Fruit fly (Drosophila melanogaster) whole organism, adult: ENCODE data around the gene lab.

Source experiments
- CG11617 ChIP-seq: fragments of 200-800 bp; sonication (Bioruptor generic); optimal IDR thresholded peaks from 2 replicates; lab custom pipeline; 2017; ENCODE audit warnings: mild to moderate bottlenecking, missing biosample characterization, missing genetic modification reagents, missing genetic modification characterization
- CG12768 ChIP-seq: fragments of 200-800 bp; sonication (Bioruptor generic); optimal IDR thresholded peaks from 2 replicates; lab custom pipeline; 2017; ENCODE audit warnings: missing biosample characterization, missing genetic modification characterization, mild to moderate bottlenecking, moderate library complexity, missing genetic modification reagents
- CG14711 ChIP-seq: fragments of 200-800 bp; sonication (Bioruptor generic); optimal IDR thresholded peaks from 2 replicates; lab custom pipeline; 2018; ENCODE audit warnings: missing biosample characterization, mild to moderate bottlenecking, missing genetic modification characterization, moderate library complexity
- CG1620 ChIP-seq: fragments of 200-800 bp; sonication (Bioruptor generic); optimal IDR thresholded peaks from 2 replicates; lab custom pipeline; 2016; ENCODE audit warnings: missing biosample characterization, missing genetic modification characterization
- CG33017 ChIP-seq: fragments of 200-800 bp; sonication (Bioruptor generic); optimal IDR thresholded peaks from 2 replicates; lab custom pipeline; 2018; ENCODE audit warnings: missing biosample characterization, mild to moderate bottlenecking, missing genetic modification characterization, moderate library complexity
- CG5204 ChIP-seq: fragments of 200-800 bp; sonication (Bioruptor generic); optimal IDR thresholded peaks from 2 replicates; lab custom pipeline; 2016; ENCODE audit warnings: missing biosample characterization, missing genetic modification characterization
- CG7045 ChIP-seq: fragments of 200-800 bp; sonication (Bioruptor generic); optimal IDR thresholded peaks from 2 replicates; lab custom pipeline; 2017; ENCODE audit warnings: missing biosample characterization, mild to moderate bottlenecking, missing genetic modification characterization
- CG7101 ChIP-seq: fragments of 200-800 bp; sonication (Bioruptor generic); optimal IDR thresholded peaks from 2 replicates; lab custom pipeline; 2018; ENCODE audit warnings: missing biosample characterization, mild to moderate bottlenecking, missing genetic modification characterization, moderate library complexity
- Clk ChIP-seq: fragments of 200-800 bp; sonication (Bioruptor generic); optimal IDR thresholded peaks from 2 replicates; lab custom pipeline; 2017; ENCODE audit warnings: missing biosample characterization, missing genetic modification characterization
- Crg-1 ChIP-seq: fragments of 200-800 bp; sonication (Bioruptor generic); optimal IDR thresholded peaks from 2 replicates; lab custom pipeline; 2016; ENCODE audit warnings: missing biosample characterization, missing genetic modification characterization
- Hr96 ChIP-seq: fragments of 200-800 bp; sonication (Bioruptor generic); optimal IDR thresholded peaks from 2 replicates; lab custom pipeline; 2016; ENCODE audit warnings: missing biosample characterization, missing genetic modification characterization
- Mnt ChIP-seq: fragments of 200-800 bp; sonication (Bioruptor generic); optimal IDR thresholded peaks from 2 replicates; lab custom pipeline; 2016; ENCODE audit warnings: missing biosample characterization, mild to moderate bottlenecking, missing genetic modification characterization
- bab1 ChIP-seq: fragments of 200-800 bp; sonication (Bioruptor generic); optimal IDR thresholded peaks from 3 replicates; lab custom pipeline; 2019; ENCODE audit warnings: missing biosample characterization, mild to moderate bottlenecking, missing genetic modification characterization, moderate library complexity
- cic ChIP-seq: fragments of 200-800 bp; sonication (Bioruptor generic); optimal IDR thresholded peaks from 2 replicates; lab custom pipeline; 2017; ENCODE audit warnings: missing biosample characterization, mild to moderate bottlenecking, missing genetic modification characterization, moderate library complexity
- cnc ChIP-seq, 2 experiments: fragments of >200 bp; optimal IDR thresholded peaks; 2 replicates each; lab custom pipeline; 2017
- kay ChIP-seq: fragments of 200-800 bp; sonication (Bioruptor generic); peaks from one replicate; lab custom pipeline; 2016; ENCODE audit warnings: missing biosample characterization, missing genetic modification characterization, borderline replicate concordance
- ovo ChIP-seq: fragments of 200-800 bp; sonication (Bioruptor generic); optimal IDR thresholded peaks from 2 replicates; lab custom pipeline; 2016; ENCODE audit warnings: missing biosample characterization, missing genetic modification characterization
- pad ChIP-seq: fragments of 200-800 bp; sonication (Bioruptor generic); optimal IDR thresholded peaks from 3 replicates; lab custom pipeline; 2017; ENCODE audit warnings: missing biosample characterization, missing genetic modification characterization, mild to moderate bottlenecking, moderate library complexity, missing genetic modification reagents
- tj ChIP-seq: fragments of 200-800 bp; sonication (Bioruptor generic); optimal IDR thresholded peaks from 3 replicates; lab custom pipeline; 2017; ENCODE audit warnings: missing biosample characterization, mild to moderate bottlenecking, missing genetic modification characterization, moderate library complexity
- toe ChIP-seq: fragments of 200-800 bp; sonication (Bioruptor generic); optimal IDR thresholded peaks from 2 replicates; lab custom pipeline; 2016; ENCODE audit warnings: missing biosample characterization, missing genetic modification characterization

lab gene

DNA sequence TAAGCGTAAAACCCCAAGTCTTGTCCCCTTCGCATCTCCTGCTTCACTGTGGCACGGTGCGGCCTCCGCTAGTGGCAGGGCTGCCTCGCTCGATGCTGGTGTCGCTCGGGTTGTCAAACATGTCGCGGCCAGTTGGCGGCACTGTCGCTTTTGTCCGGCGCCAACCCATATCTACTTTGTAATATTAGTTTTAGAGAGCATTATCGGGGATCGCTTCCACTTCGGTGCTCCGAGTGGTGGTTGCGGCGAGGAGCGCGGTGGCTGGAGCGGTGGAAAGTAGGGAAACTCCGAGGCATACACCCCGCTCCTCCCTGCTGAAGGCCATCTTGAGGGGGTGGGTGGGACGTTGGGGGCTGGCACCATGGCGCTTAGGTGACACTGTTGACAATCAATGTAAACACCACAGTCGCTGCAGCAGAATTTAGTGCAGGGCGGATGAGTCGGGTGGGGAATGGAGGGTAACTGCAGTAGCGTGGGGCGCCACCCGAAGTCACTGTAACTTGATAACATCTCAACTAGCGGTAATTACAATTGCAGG lies 13.2 kb downstream of the lab start:
- no peak for TF ChIP-seq CG14711 (tag; lab: Kevin White, UChicago)
- no peak for TF ChIP-seq bab1 (GFP tag; lab: Kevin White, UChicago)
- TF ChIP-seq pad (GFP tag; lab: Kevin White, UChicago): no peak
- TF ChIP-seq Clk: no peak
- TF ChIP-seq ovo (GFP tag; lab: Kevin White, UChicago): no peak
- TF ChIP-seq CG5204: no peak
- no peak for TF ChIP-seq cnc (optimal IDR thresholded peaks at IDR 0.05; lab: Kevin White, UChicago)
- TF ChIP-seq tj: no peak
- no peak for TF ChIP-seq CG1620 (GFP tag; lab: Kevin White, UChicago)
- no peak for TF ChIP-seq Mnt (GFP tag; lab: Kevin White, UChicago)
- no peak for TF ChIP-seq Crg-1 (GFP tag; lab: Kevin White, UChicago)
- TF ChIP-seq Hr96: no peak
- TF ChIP-seq toe (GFP tag; lab: Kevin White, UChicago): no peak
- TF ChIP-seq cic (GFP tag; lab: Kevin White, UChicago): no peak
- no peak for TF ChIP-seq CG11617 (GFP tag; lab: Kevin White, UChicago)
- no peak for TF ChIP-seq CG33017 (tag; lab: Kevin White, UChicago)
- no peak for TF ChIP-seq CG7045 (GFP tag; lab: Kevin White, UChicago)

DNA sequence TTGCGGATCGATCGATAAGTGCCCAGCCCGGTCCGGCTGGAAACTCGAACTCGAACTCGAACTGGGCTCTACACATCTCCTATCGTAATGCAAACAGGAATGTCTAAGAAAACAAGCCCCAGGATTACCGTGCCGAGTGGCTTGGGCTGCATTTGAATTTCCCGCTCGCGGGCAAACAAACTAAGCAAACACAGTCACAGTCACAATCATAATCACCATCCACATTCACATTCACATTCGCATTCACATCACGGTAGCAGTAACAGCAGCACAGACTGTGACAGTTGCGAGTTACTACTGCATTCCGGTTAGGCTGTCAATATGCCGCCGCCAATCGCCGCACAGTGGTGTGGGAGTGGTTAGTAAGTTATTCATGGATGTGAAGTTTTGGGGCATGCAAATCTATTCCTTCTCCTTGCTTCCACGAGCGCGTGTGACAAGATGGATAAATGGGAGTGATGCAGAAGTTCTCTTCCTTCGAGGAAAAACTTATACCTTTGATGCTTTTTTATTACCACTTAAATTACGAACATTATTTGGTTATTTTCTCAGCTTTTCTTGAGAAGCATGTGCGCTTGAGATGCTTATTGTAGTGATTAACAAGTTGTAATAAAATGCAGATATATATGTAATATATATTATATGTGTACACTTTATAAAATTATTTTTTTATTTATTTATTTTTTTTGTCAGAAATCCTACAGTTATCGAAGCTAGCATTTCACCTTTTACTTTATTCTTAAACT lies 13.8 kb downstream of the lab start:
- TF ChIP-seq CG7101: no peak
- no peak for TF ChIP-seq CG11617 (GFP tag; lab: Kevin White, UChicago)

DNA sequence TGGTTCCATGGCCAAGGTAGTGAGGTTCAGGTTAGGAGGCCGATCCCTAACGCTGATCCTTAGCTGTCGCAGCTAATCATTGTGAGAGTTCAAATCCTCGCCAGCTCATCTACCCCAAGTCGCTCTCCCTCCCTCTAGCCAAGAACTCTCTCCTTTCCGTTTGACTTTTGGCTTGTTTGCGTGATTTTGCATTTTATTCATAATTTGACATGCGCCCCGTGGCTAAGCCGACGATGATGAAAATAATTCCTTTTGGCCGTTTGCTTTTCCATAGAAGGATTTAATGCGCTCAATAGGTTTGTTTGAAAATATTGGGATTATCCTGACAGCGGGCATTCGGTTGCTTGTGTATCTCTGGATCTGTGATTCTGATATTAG lies 15.1 kb downstream of the lab start:
- TF ChIP-seq CG33017 (tag; lab: Kevin White, UChicago) (no peak), CG5204 (no peak), tj (no peak), cic (GFP tag; lab: Kevin White, UChicago) (no peak), Mnt (GFP tag; lab: Kevin White, UChicago) (no peak), CG11617 (GFP tag; lab: Kevin White, UChicago) (no peak), kay (GFP tag; lab: Kevin White, UChicago) (no peak), CG1620 (GFP tag; lab: Kevin White, UChicago) (no peak), bab1 (GFP tag; lab: Kevin White, UChicago) (no peak), CG7045 (GFP tag; lab: Kevin White, UChicago) (no peak), toe (GFP tag; lab: Kevin White, UChicago) (no peak), CG14711 (tag; lab: Kevin White, UChicago) (no peak), pad (GFP tag; lab: Kevin White, UChicago) (no peak), CG7101 (no peak), CG12768 (no peak), ovo (GFP tag; lab: Kevin White, UChicago) (no peak)

DNA sequence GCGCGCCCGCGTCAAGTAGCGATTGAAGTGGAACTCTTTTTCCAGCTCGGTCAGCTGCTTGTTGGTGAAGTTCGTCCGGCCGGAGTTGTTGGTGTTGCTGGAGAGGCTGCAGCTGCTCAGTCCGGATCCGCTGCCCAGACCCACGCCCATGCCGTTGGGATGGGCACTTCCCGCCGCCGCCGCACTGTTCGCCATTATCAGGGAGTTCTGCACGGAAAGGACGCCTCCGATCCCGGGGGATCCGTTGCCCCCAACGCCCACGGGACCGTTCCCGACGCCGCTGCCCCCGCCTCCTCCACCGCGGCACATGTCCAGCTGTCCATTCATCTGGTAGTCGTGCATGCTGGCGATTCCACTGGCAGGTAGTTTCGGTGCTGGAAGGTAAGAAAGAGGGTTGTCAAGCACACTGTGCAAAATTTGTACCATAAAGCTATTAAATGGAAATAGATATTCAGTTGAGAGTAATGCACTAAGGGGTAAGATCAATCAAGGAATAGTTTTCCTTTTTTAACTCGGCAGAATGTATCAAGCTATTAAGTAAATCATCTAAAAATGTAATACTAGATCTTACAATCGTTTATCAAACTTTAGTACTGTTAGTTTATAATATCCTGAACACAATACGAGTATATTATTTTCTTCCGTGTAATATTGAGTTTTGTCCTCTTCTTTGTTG lies 15.6 kb downstream of the lab start:
- no peak for TF ChIP-seq CG14711 (tag; lab: Kevin White, UChicago)
- no peak for TF ChIP-seq pad (GFP tag; lab: Kevin White, UChicago)
- no peak for TF ChIP-seq CG5204
- no peak for TF ChIP-seq Mnt (GFP tag; lab: Kevin White, UChicago)

DNA sequence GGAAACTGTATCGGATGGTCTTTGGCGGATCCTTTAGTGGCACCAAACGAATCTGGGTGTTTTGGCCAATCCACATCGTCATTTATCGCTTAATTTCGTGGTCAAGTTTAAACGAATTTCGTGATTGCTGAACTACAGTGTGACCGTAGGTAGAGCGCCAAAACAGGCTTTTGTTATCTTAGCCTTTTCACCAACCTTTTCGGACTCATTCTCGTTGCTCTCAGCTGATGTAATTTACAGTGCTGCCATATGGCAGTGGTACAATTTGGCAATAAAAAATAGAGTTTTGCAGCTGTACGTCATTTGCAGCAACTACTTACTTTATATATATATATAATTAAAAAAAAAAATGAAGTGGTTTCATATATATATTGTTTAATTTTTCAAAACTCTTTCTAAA lies 18.4 kb downstream of the lab start, which contains the start of gene agt:
Gene agt, minus strand, starts transcription at position 160 of the 400 bp plus-strand sequence.
- no peak for TF ChIP-seq tj
- peak; percentile 36 for TF ChIP-seq CG14711 (tag; lab: Kevin White, UChicago)

DNA sequence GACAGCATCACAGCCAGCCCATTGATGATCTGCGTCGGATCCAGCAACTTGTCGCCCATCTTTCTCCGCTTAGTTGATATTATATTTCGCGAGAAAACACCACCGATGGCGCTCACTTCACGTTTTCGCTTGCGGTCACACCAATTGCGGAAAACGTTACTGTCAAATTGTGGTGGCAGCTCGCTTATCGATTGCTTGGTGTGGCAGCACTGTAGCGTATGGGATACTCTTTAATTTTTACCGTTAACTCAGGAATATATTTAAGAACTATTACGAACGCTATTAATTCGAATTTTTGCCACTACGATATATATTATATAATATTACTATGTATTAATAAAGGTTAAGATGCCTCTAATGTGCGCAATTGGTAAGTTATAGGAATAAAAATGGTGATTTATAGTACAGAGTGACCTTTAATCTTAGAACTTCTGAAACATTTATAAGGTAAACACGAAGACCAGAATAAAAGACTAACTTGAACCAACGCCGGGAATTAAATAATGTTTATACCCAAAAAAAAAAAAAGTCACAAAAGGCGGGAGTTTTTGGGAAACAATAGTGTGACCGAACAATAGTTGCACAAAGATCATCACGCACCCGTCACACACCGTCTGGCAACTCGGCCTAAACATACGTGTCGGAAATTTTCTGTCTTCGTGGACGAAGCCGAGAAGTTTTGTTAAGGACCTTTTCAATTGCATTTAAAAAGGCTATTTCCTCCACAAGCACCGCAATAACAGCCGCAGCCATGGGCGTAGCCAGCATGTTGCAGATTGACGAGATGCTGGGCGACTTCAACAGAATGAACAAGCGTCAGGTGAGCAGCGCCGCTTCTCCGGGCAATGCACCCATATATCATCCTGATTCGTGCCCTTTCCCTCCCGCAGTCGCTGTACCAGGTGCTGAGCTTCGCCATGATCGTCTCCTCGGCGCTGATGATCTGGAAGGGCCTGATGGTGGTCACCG lies 20.8 kb downstream of the lab start, which contains the start of the genes CG1307 and twr:
Gene CG1307, minus strand, starts transcription at position 165 of the 969 bp plus-strand sequence.
Gene twr, plus strand, starts transcription at position 605 of the 969 bp plus-strand sequence.
- TF ChIP-seq toe (GFP tag; lab: Kevin White, UChicago): peak; percentile 16
- TF ChIP-seq CG11617 (GFP tag; lab: Kevin White, UChicago): peak; percentile 26
- no peak for TF ChIP-seq CG1620 (GFP tag; lab: Kevin White, UChicago)
- TF ChIP-seq ovo (GFP tag; lab: Kevin White, UChicago): peak; percentile 78
- TF ChIP-seq CG14711 (tag; lab: Kevin White, UChicago): no peak
- peak; percentile 8 for TF ChIP-seq CG5204
- no peak for TF ChIP-seq Mnt (GFP tag; lab: Kevin White, UChicago)
- no peak for TF ChIP-seq tj
